Worm (Caenorhabditis elegans): ENCODE results near the gene Y105C5A.1270.

DNA sequence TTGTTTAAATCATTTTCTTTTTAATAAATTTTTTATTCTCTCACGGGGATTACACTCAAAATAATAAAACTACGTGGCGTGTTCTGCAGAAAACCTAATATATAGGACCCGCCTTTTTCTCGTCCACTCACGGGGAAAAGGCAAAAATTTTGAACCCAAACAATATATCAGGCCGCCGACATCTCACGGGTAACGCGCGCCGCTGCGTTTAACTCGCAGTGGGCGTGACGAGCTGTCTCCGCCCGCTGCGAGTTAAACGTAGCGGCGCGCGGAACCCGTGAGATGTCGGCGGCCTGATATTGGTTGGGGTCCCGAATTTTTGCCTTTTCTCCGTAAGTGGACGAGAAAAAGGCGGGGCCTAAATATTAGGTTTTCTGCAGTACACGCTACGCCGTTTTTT lies 15.0 kb upstream of the Y105C5A.1270 start:
- no peak for TF ChIP-seq tbx-11 (GFP tag; IDR thresholded peaks at IDR 0.05)
- TF ChIP-seq sea-1 (GFP tag; conservative IDR thresholded peaks at IDR 0.05) = no peak
- TF ChIP-seq pes-1 (GFP tag; IDR thresholded peaks at IDR 0.05) = no peak
- no peak for TF ChIP-seq flt-1 (GFP tag; IDR thresholded peaks at IDR 0.05)
- no peak for TF ChIP-seq tra-4 (tag; optimal IDR thresholded peaks at IDR 0.05)
- no peak for TF ChIP-seq ama-1 (optimal IDR thresholded peaks at IDR 0.05)
- no peak for TF ChIP-seq scrt-1 (GFP tag; IDR thresholded peaks at IDR 0.05)
- no peak for TF ChIP-seq hnd-1 (tag; optimal IDR thresholded peaks at IDR 0.05)
- no peak for TF ChIP-seq tbx-37 (GFP tag; conservative IDR thresholded peaks at IDR 0.05)
- TF ChIP-seq ceh-13 (GFP tag; optimal IDR thresholded peaks at IDR 0.05) = no peak
- TF ChIP-seq B0310.2 (tag; optimal IDR thresholded peaks at IDR 0.05) = no peak
